Fruit fly (Drosophila melanogaster): ENCODE results near the gene RanBP3.
A peak's percentile ranks its signal among the peaks of the same experiment; 100 is the strongest.

The RanBP3 gene

DNA sequence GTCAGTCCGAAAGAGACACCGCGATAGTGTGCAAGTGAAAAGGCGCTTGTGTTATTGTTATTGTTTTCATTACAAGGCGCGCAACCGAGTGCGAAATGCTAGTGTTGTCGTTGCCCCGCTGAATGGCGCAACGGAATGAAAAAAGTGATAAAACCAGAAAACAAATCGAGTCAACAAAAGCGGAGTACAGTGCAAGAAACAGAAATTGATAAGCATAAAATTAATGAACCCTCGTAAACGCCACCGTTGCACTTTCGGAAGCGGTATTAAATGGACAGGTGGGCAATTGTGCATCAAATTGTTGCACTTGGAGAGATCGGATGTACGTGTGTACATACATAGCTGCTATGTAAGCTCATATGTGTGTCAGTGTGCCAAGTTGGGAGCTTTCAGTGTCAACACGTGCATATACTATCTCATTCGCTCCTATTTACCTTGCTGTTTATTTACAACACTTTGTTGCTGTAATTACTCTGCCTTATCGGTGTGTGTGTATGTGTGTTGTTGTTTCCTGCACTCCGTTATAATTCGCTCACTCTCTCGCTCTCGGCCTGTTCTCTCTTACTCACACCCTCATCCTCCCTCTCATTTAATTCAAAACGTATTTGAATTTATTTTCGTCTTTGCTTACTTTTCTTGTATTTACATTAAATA, 29.1 kb downstream of the RanBP3 start (continued):
- TF ChIP-seq CG4282 (GFP tag; optimal IDR thresholded peaks at IDR 0.05) (no peak), CG12071 (GFP tag; optimal IDR thresholded peaks at IDR 0.05) (peak; percentile 94), CG14050 (GFP tag; IDR thresholded peaks at IDR 0.05) (peak; percentile 69; the same call in 2 of the 3 replicates), CG16815 (GFP tag; optimal IDR thresholded peaks at IDR 0.05) (no peak), CG11247 (GFP tag; IDR thresholded peaks at IDR 0.05) (no peak), fd64A (GFP tag; optimal IDR thresholded peaks at IDR 0.05) (peak; percentile 85), shn (GFP tag; optimal IDR thresholded peaks at IDR 0.05) (no peak), cwo (GFP tag; optimal IDR thresholded peaks at IDR 0.05) (peak; percentile 73), pfk (GFP tag; optimal IDR thresholded peaks at IDR 0.05) (peak; percentile 43), CG6854 (GFP tag; optimal IDR thresholded peaks at IDR 0.05) (peak; percentile 41), CG34376 (GFP tag; optimal IDR thresholded peaks at IDR 0.05) (peak; percentile 88), CG1529 (GFP tag; optimal IDR thresholded peaks at IDR 0.05) (peak; percentile 39), CG13424 (tag; optimal IDR thresholded peaks at IDR 0.05) (peak; percentile 27), chn (GFP tag; optimal IDR thresholded peaks at IDR 0.05) (no peak), CG2712 (tag; optimal IDR thresholded peaks at IDR 0.05) (peak; percentile 48), CG16779 (GFP tag; IDR thresholded peaks at IDR 0.05) (no peak), CG9437 (GFP tag; optimal IDR thresholded peaks at IDR 0.05) (no peak), CG15073 (GFP tag; optimal IDR thresholded peaks at IDR 0.05) (no peak), CG3065 (GFP tag; optimal IDR thresholded peaks at IDR 0.05) (no peak), Six4 (GFP tag; optimal IDR thresholded peaks at IDR 0.05) (no peak), CG9727 (GFP tag; optimal IDR thresholded peaks at IDR 0.05) (peak; percentile 43), CG2120 (GFP tag; optimal IDR thresholded peaks at IDR 0.05) (no peak), en (GFP tag; optimal IDR thresholded peaks at IDR 0.05) (no peak), Drgx (GFP tag; IDR thresholded peaks at IDR 0.05) (peak; percentile 56; the same call in 1 of the 2 replicates), az2 (GFP tag; optimal IDR thresholded peaks at IDR 0.05) (no peak), CG10209 (GFP tag; optimal IDR thresholded peaks at IDR 0.05) (peak; percentile 31), CG10654 (GFP tag; optimal IDR thresholded peaks at IDR 0.05) (no peak), ash1 (GFP tag; optimal IDR thresholded peaks at IDR 0.05) (peak; percentile 4), eyg (GFP tag; optimal IDR thresholded peaks at IDR 0.05) (peak; percentile 75), CG15479 (GFP tag; optimal IDR thresholded peaks at IDR 0.05) (peak; percentile 22), gcm (GFP tag; optimal IDR thresholded peaks at IDR 0.05) (peak; percentile 26), CG31224 (GFP tag; IDR thresholded peaks at IDR 0.05) (0 out of 2 replicates have a peak, but pooled peaks have one; percentile 25), CG18599 (GFP tag; optimal IDR thresholded peaks at IDR 0.05) (no peak), gce (GFP tag; IDR thresholded peaks at IDR 0.05) (peak; percentile 91), ac (GFP tag; optimal IDR thresholded peaks at IDR 0.05) (no peak), crc (GFP tag; optimal IDR thresholded peaks at IDR 0.05) (no peak), CG16813 (GFP tag; IDR thresholded peaks at IDR 0.05; ENCODE audit: partially characterized antibody) (no peak), Poxn (GFP tag; IDR thresholded peaks at IDR 0.05) (no peak), CG16863 (GFP tag; optimal IDR thresholded peaks at IDR 0.05) (no peak), Xbp1 (GFP tag; optimal IDR thresholded peaks at IDR 0.05) (no peak), salm (tag; optimal IDR thresholded peaks at IDR 0.05) (no peak), CG17385 (GFP tag; optimal IDR thresholded peaks at IDR 0.05) (peak; percentile 25), Doc3 (GFP tag; IDR thresholded peaks at IDR 0.05; ENCODE audit: partially characterized antibody) (no peak), CG13296 (GFP tag; optimal IDR thresholded peaks at IDR 0.05) (peak; percentile 71), schlank (tag; optimal IDR thresholded peaks at IDR 0.05) (peak; percentile 32), gt (GFP tag; IDR thresholded peaks at IDR 0.05) (no peak), slou (GFP tag; optimal IDR thresholded peaks at IDR 0.05) (no peak), z (GFP tag; IDR thresholded peaks at IDR 0.05) (peak; percentile 56; the same call in 1 of the 3 replicates), CG18476 (GFP tag; optimal IDR thresholded peaks at IDR 0.05) (peak; percentile 37), CG4360 (GFP tag; IDR thresholded peaks at IDR 0.05) (peak; percentile 69)
